Worm (Caenorhabditis elegans): Measurements from ENCODE around the gene catp-5.
A peak's percentile ranks its signal among the peaks of the same experiment; 100 is the strongest.

Gene catp-5

ce11 chrX:8098813-8099360 is at the start of gene catp-5:
Gene catp-5, minus strand, starts transcription at chrX:8098863.
- TF ChIP-seq elt-2 (tag; optimal IDR thresholded peaks at IDR 0.05): peak; percentile 1
- TF ChIP-seq C34B4.2 (tag; optimal IDR thresholded peaks at IDR 0.05): no peak

DNA sequence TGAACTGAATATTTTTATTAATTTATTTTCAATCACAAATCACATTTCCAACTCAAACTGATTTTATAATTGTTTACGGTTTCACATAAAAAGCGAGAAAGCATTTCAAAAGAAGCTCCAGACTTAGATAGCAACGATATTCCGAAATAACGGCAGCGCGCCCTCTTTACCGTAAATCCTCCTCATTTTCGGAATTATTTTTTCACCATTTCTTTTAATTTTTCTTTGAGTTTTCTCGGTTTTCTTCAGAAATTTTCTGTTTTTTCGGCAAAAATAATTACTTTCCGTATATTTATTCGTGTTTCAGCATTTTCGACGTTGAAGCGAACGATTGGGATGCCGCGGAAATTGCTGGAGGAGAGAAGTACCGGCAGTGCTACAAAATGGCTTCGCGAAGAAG is 48.7 kb upstream of the catp-5 start, which contains the start of gene C02B8.1:
TSS of gene C02B8.1 (plus strand) at position 301 of the 400 bp plus-strand sequence.
- TF ChIP-seq efl-1 (optimal IDR thresholded peaks at IDR 0.05) (no peak), efl-1 (GFP tag; optimal IDR thresholded peaks at IDR 0.05 in 1 of 2) (peak in 1 of 2 experiments; percentile 6), ceh-82 (tag; optimal IDR thresholded peaks at IDR 0.05) (no peak)

DNA sequence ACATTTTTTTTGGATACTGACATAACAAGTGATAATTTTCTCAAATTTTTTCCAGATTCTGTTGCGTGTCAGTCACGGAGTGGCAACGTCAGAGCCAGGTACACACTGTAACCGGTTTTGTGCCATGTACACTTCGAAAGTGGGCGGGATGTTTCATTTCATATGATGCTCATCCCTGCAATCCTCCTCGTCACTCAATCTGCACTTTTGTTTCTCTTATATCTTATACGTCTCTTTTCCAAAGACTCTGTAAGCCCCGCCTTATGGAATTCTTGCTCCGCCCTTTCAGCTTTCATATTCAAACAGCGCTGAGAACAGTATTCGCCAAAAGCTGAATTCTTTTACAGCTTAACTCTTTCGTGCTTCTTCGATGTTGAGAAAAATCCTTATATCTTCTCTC is 40.5 kb upstream of the catp-5 start, which contains the start of gene C02B8.3:
TSS of gene C02B8.3 (plus strand) at position 301 of the 400 bp plus-strand sequence.
- no peak for TF ChIP-seq vab-15 (tag; optimal IDR thresholded peaks at IDR 0.05)
- TF ChIP-seq nhr-28 (tag; optimal IDR thresholded peaks at IDR 0.05): no peak
- no peak for TF ChIP-seq efl-3 (GFP tag; optimal IDR thresholded peaks at IDR 0.05)
- TF ChIP-seq zip-4 (GFP tag; optimal IDR thresholded peaks at IDR 0.05): no peak
- no peak for TF ChIP-seq elt-2 (tag; optimal IDR thresholded peaks at IDR 0.05)
- no peak for TF ChIP-seq xbp-1 (tag; optimal IDR thresholded peaks at IDR 0.05)
- no peak for TF ChIP-seq grh-1 (GFP tag; IDR thresholded peaks at IDR 0.05)
- TF ChIP-seq hpl-2 (GFP tag; optimal IDR thresholded peaks at IDR 0.05): no peak
- no peak for TF ChIP-seq efl-1 (optimal IDR thresholded peaks at IDR 0.05)
- no peak for TF ChIP-seq efl-1 (GFP tag; optimal IDR thresholded peaks at IDR 0.05 in 1 of 2)
- TF ChIP-seq lin-14 (GFP tag; optimal IDR thresholded peaks at IDR 0.05): no peak
- no peak for TF ChIP-seq nhr-47 (tag; optimal IDR thresholded peaks at IDR 0.05)
- no peak for TF ChIP-seq nhr-85 (tag)
- no peak for TF ChIP-seq fkh-4 (tag; optimal IDR thresholded peaks at IDR 0.05; ENCODE audit: borderline replicate concordance)
- no peak for TF ChIP-seq F16B12.6 (tag; optimal IDR thresholded peaks at IDR 0.05)
- no peak for TF ChIP-seq sptf-1 (tag; optimal IDR thresholded peaks at IDR 0.05)

DNA sequence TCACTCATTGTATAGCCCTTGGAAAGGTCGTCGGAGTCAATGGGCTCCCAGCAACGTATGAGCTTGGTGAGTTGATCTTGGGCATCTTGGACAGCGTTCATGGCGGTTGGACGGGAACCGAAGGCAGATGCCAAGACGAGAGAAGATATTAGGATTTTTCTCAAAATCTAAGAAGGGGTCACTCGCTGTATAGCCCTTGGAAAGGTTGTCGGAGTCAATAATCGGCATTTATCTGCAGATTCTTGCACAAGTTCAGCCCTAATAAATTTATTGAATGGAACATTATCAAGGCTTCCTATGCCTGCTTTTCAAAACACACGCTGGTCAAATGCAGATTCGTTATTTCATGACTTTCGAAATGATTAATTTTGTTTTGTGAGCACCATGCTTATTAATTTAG is 39.1 kb upstream of the catp-5 start, which contains the start of gene C02B8.7:
TSS of gene C02B8.7 (minus strand) at position 101 of the 400 bp plus-strand sequence.
- TF ChIP-seq unc-62 (GFP tag; optimal IDR thresholded peaks at IDR 0.05): no peak

DNA sequence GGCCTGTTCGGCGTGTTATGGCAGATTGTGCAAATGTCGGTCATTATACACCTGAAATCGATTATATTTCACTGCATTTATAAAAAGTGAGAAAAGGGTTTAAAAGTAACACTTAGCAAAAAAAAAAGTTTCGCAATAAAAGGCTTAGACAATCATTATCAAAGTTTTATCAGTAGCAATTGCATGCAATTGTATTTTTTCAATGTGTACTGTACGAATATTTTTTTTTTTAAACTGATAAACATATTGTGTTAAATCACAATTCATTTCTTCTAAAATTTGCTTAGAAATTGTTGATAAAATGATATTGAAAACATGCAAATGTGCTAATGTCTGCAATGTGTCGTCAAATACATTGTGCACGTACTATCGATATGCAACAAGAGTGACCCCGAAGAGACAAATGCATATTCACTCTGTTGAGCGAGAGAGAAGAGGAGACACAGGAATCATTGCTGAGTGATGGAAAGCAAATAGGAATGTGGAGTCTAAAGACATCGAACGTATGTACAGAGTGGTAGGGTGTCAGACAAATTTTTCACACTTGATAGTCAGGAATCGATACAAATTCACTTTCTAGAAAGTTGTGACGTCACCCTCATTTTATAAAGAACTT is 37.7 kb upstream of the catp-5 start, which contains the start of gene C02B8.6:
TSS of gene C02B8.6 (minus strand) at position 51 of the 616 bp plus-strand sequence.
- TF ChIP-seq sup-37 (GFP tag; optimal IDR thresholded peaks at IDR 0.05): no peak
- no peak for TF ChIP-seq lin-13 (GFP tag; optimal IDR thresholded peaks at IDR 0.05)
- no peak for TF ChIP-seq skn-1 (tag; optimal IDR thresholded peaks at IDR 0.05)
- no peak for TF ChIP-seq Y116A8C.19 (tag; optimal IDR thresholded peaks at IDR 0.05; ENCODE audit: borderline replicate concordance)
- no peak for TF ChIP-seq zag-1 (tag; optimal IDR thresholded peaks at IDR 0.05)
- TF ChIP-seq efl-1 (optimal IDR thresholded peaks at IDR 0.05): peak; percentile 29 to 36
- TF ChIP-seq efl-1 (GFP tag; optimal IDR thresholded peaks at IDR 0.05 in 1 of 2): peak; percentile 44 to 84
- peak; percentile 13 for TF ChIP-seq elt-2 (tag; optimal IDR thresholded peaks at IDR 0.05)
- peak; percentile 60 for TF ChIP-seq snu-23 (GFP tag; optimal IDR thresholded peaks at IDR 0.05)
- TF ChIP-seq lin-39 (tag; optimal IDR thresholded peaks at IDR 0.05): no peak
- no peak for TF ChIP-seq lir-3 (tag; optimal IDR thresholded peaks at IDR 0.05; ENCODE audit: poor library complexity)
- TF ChIP-seq sox-4 (tag; optimal IDR thresholded peaks at IDR 0.05): no peak
- no peak for TF ChIP-seq ama-1 (optimal IDR thresholded peaks at IDR 0.05)
- TF ChIP-seq nhr-19 (GFP tag; conservative IDR thresholded peaks at IDR 0.05): no peak
- no peak for TF ChIP-seq ets-5 (GFP tag; IDR thresholded peaks at IDR 0.05)
- no peak for TF ChIP-seq unc-86 (tag; optimal IDR thresholded peaks at IDR 0.05)
- no peak for TF ChIP-seq zip-4 (GFP tag; optimal IDR thresholded peaks at IDR 0.05)
- peak; percentile 27 for TF ChIP-seq xbp-1 (tag; optimal IDR thresholded peaks at IDR 0.05)
- no peak for TF ChIP-seq aha-1 (tag; optimal IDR thresholded peaks at IDR 0.05)
- TF ChIP-seq tbx-2 (tag; optimal IDR thresholded peaks at IDR 0.05): no peak
- peak; percentile 42 for TF ChIP-seq C16A3.4 (tag; optimal IDR thresholded peaks at IDR 0.05)
- no peak for TF ChIP-seq ztf-11 (tag; optimal IDR thresholded peaks at IDR 0.05)
- no peak for TF ChIP-seq mef-2 (tag; optimal IDR thresholded peaks at IDR 0.05)
- TF ChIP-seq pag-3 (tag; optimal IDR thresholded peaks at IDR 0.05; ENCODE audit: borderline replicate concordance, insufficient read depth): no peak
- TF ChIP-seq egl-13 (tag; optimal IDR thresholded peaks at IDR 0.05): no peak
- TF ChIP-seq aly-2 (tag; optimal IDR thresholded peaks at IDR 0.05): no peak
- TF ChIP-seq hlh-17 (GFP tag; optimal IDR thresholded peaks at IDR 0.05; ENCODE audit: borderline replicate concordance): no peak
- TF ChIP-seq grh-1 (GFP tag; IDR thresholded peaks at IDR 0.05): no peak
- TF ChIP-seq nhr-47 (tag; optimal IDR thresholded peaks at IDR 0.05): peak; percentile 39
- peak; percentile 24 to 60 for TF ChIP-seq lin-35 (GFP tag; optimal IDR thresholded peaks at IDR 0.05)
- TF ChIP-seq ceh-88 (GFP tag; IDR thresholded peaks at IDR 0.05): no peak

All from whole organism, L1 larva.